Worm (Caenorhabditis elegans): ENCODE results near the gene rabs-5.
"Not testable (repeated sequence)": the region's sequence is repeated elsewhere in the genome, so short reads cannot be mapped to it uniquely, and the experiment has no call there.

rabs-5 gene

DNA sequence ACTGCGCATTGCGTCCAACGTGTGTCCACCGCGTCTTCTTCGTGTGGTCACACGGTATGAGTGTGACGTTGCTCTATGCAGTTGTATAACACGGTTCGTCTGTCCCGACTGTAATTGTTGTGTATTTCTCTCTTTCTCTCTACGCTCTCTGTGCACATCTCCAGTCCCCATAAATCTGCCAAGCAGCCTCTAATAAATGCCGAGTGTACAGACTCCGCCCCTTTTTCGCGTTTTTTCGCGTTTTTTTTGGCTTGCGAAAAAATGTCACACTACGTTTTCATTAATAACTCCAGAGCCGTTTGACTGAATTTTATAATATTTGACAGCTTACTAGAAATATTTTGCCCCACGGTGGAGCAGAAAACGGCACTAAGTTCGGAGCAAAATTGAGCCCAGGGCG lies 14.9 kb upstream of the rabs-5 start, which contains the start of gene erp-44.3:
erp-44.3 (plus strand) TSS at position 301 of the 400 bp plus-strand sequence.
- TF ChIP-seq blmp-1 (tag; optimal IDR thresholded peaks at IDR 0.05); elt-1 (tag; optimal IDR thresholded peaks at IDR 0.05; ENCODE audit: borderline replicate concordance, insufficient read depth); unc-39 (tag; optimal IDR thresholded peaks at IDR 0.05): not testable (repeated sequence)

DNA sequence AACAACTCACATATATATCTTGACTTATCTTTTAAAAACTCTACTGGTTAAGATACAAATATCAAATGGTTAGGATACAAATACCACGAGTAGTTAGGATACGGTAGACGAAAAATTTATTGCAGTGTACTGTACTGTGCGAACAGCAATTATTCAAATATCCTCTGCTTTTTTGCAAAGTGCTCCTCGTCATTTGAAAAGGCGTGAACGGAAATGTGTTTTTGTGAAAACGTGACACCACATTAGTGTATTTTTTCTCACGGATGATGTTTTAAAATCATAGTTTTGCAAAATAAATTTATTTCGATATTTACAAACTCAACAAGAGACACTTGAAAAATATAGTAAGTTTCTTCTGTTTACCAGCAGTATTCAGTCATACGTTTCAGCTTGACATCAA lies 11.4 kb upstream of the rabs-5 start, which contains the start of gene F42G8.8:
F42G8.8 (plus strand) TSS at position 301 of the 400 bp plus-strand sequence.
- TF ChIP-seq lin-13 (tag; optimal IDR thresholded peaks at IDR 0.05), result no peak
- no peak for TF ChIP-seq elt-1 (tag; optimal IDR thresholded peaks at IDR 0.05; ENCODE audit: borderline replicate concordance, insufficient read depth)
- TF ChIP-seq mep-1 (tag; optimal IDR thresholded peaks at IDR 0.05), result no peak
- no peak for TF ChIP-seq unc-62 (GFP tag; optimal IDR thresholded peaks at IDR 0.05)
- no peak for TF ChIP-seq snpc-4 (tag; optimal IDR thresholded peaks at IDR 0.05)
- TF ChIP-seq sem-2 (GFP tag; optimal IDR thresholded peaks at IDR 0.05), result no peak
- no peak for TF ChIP-seq M03D4.4 (tag; optimal IDR thresholded peaks at IDR 0.05)

DNA sequence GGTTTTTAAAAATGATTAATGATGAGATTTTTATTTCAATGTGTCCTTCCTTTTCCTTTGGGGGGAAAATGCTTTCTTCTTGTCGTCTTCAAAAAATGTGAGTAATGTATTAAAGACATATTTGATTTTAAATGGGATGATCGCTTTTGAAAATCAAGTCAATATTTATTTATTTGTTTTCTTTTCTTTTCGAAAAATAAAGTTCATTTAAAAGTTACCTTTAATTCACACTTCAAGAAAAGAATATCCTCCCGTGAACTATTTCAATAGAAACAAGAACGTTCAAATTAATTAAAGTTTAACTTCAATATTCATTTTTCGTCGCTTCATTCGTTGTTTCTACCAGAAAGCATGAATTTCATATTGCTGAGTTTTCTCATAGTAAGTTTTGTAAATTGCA lies 8.1 kb upstream of the rabs-5 start, which contains the start of gene irld-8:
irld-8 (plus strand) TSS at position 301 of the 400 bp plus-strand sequence.
- no peak for TF ChIP-seq bed-3 (GFP tag; optimal IDR thresholded peaks at IDR 0.05)

DNA sequence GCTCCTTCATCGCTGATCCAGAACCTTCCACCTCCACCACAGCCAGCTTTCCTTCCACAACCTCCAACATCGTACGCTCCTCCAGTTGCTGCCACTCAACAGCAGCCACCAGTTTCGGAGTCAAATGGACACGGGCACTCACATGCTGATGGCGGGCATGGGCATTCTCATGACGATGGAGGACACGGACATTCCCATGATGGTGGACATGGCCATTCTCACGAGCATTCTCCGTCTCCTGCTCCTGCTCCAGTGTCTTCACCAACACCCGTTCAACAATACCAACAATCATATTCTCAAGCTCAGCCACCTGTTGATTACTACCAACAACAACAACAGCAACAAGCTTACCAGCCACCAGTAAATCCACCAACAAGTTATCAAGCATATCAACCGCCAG lies 7.1 kb upstream of the rabs-5 start:
- TF ChIP-seq tbx-8 (GFP tag; optimal IDR thresholded peaks at IDR 0.05) (no peak), hlh-1 (tag; optimal IDR thresholded peaks at IDR 0.05) (no peak), lin-32 (GFP tag; optimal IDR thresholded peaks at IDR 0.05) (no peak), unc-39 (tag; optimal IDR thresholded peaks at IDR 0.05) (no peak), sptf-1 (tag; optimal IDR thresholded peaks at IDR 0.05) (no peak), nhr-12 (tag; optimal IDR thresholded peaks at IDR 0.05) (no peak), sem-2 (GFP tag; optimal IDR thresholded peaks at IDR 0.05) (no peak), nhr-76 (tag; optimal IDR thresholded peaks at IDR 0.05) (no peak), cnd-1 (tag; optimal IDR thresholded peaks at IDR 0.05) (no peak), mab-5 (tag; optimal IDR thresholded peaks at IDR 0.05) (no peak), bed-3 (GFP tag; optimal IDR thresholded peaks at IDR 0.05) (no peak)

DNA sequence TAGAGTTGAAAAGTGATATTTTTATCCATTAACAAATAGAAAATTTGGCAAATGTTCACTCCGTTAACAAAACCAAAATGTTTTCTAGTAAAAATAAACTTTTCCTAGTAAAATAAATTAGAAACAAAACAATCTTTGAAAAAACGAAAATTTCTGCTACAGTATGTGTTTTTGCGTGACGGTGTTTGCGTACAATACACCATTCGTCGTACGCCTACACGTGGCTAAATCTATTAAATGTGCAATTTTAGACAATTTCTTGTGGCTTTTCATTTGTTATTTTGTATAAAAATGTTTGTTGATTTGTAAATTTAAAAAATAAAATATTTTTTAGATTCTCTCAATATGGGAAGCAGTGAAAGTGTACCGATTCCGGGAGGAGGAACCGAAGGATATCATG lies 5.8 kb upstream of the rabs-5 start, which contains the start of gene Y42H9AR.1:
Y42H9AR.1 (plus strand) TSS at position 233 of the 400 bp plus-strand sequence.
- no peak for TF ChIP-seq bed-3 (GFP tag; optimal IDR thresholded peaks at IDR 0.05)
- no peak for TF ChIP-seq ceh-43 (GFP tag; optimal IDR thresholded peaks at IDR 0.05)
- TF ChIP-seq sem-2 (GFP tag; optimal IDR thresholded peaks at IDR 0.05), result no peak
- no peak for TF ChIP-seq unc-120 (tag; optimal IDR thresholded peaks at IDR 0.05; ENCODE audit: poor library complexity, severe bottlenecking)
- TF ChIP-seq ces-1 (GFP tag; optimal IDR thresholded peaks at IDR 0.05), result peak; percentile 67
- TF ChIP-seq lsy-2 (tag; optimal IDR thresholded peaks at IDR 0.05), result peak; percentile 48
- TF ChIP-seq mls-2 (tag; optimal IDR thresholded peaks at IDR 0.05), result no peak
- no peak for TF ChIP-seq zip-8 (tag; optimal IDR thresholded peaks at IDR 0.05)
- TF ChIP-seq ztf-11 (tag; optimal IDR thresholded peaks at IDR 0.05), result no peak
- no peak for TF ChIP-seq nhr-2 (tag; optimal IDR thresholded peaks at IDR 0.05)
- TF ChIP-seq ceh-83 (GFP tag; optimal IDR thresholded peaks at IDR 0.05), result no peak

DNA sequence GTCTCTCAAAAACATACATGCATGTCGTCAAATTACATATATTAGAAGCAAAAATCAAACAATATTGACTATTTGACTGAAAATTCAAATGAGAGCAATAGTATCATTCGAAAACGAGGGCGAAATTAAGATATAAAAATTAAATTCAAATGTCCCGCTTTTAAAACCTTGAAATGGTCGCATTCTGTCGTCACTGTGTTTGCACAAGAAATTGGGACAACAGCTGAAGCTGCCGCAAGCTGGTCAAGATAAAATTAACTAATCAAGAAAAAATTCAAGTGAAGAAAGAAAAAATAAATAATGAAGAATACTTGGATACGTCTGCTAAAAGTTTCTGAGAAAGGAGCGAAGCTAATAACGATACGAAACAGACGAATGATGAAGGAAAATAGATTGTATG lies 5.2 kb upstream of the rabs-5 start:
- TF ChIP-seq ces-1 (GFP tag; optimal IDR thresholded peaks at IDR 0.05) (peak; percentile 31), zip-8 (tag; optimal IDR thresholded peaks at IDR 0.05) (no peak), cnd-1 (tag; optimal IDR thresholded peaks at IDR 0.05) (no peak), ceh-43 (GFP tag; optimal IDR thresholded peaks at IDR 0.05) (no peak), lsy-2 (tag; optimal IDR thresholded peaks at IDR 0.05) (no peak), nhr-2 (tag; optimal IDR thresholded peaks at IDR 0.05) (no peak)

DNA sequence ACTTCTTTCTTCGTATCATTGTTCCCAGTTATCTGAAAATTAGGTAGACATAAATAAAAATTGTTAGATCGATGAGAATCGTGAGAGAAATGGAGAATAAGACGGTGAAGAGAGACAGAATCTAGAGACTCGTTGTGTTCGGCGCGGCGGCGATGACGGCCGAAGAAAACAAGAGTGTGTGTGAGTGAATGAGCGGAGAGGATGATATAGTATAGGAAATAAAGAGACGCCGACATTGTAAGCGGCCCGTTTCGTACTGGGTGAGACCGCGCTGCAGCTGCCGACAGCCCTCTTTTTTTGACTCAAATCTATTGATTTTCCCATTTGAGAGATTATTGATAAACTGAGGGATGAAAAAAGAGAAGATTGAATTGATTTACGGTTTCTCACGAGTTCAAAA lies 4.8 kb upstream of the rabs-5 start, which contains the start of gene Y42H9AR.4:
Y42H9AR.4 (minus strand) TSS at position 32 of the 400 bp plus-strand sequence.
- TF ChIP-seq drap-1 (GFP tag; optimal IDR thresholded peaks at IDR 0.05) (no peak), unc-120 (tag; optimal IDR thresholded peaks at IDR 0.05; ENCODE audit: poor library complexity, severe bottlenecking) (peak; percentile 67), lin-32 (GFP tag; optimal IDR thresholded peaks at IDR 0.05) (peak; percentile 65), blmp-1 (tag; optimal IDR thresholded peaks at IDR 0.05) (peak; percentile 2), hlh-1 (tag; optimal IDR thresholded peaks at IDR 0.05) (no peak)

All from whole organism, mixed stage, embryonic.